Fruit fly (Drosophila melanogaster): Measurements from ENCODE around the gene Miro.

The Miro gene

DNA sequence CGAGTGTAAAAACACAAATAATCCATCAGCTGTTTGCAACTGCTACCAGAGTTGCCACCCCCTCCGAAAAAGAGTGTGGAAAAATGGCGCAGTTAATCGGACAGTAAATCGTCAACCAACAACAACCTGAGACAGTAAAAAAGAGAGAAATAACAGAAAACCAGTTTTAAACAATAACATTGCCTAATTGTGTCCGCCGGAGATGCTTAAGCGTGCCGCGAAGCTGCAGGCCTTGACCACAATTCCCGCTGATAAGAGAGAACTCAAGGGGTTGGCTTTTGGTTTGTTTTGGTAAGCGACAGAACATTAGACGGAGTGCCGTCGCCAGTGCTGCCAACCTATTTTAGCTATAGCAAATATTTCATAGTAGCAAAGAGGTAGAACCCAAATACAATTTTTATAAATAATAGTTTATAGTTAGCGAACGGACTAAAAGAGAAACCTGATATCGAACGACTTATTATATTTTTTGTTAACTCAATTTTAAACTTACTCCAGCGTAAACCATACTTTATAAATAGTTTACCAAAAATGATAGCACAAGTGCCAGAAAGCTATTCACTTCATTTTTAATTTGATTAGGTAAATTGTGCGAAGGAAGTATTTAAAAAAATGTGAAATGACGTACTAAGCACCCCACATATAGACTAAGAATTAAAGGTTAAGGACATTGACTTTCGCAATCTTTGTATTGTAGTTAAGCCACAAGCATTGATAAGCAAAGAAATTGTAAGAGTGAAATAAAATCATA, 12.2 kb upstream of the Miro start, which contains the start of the genes Atg6 and Pisd (continued):
- TF ChIP-seq Ssrp (tag; optimal IDR thresholded peaks at IDR 0.05) (no peak), Xrp1 (GFP tag; IDR thresholded peaks at IDR 0.05) (peak; percentile 46; the same call in 1 of the 2 replicates), CG6791 (GFP tag; IDR thresholded peaks at IDR 0.05; ENCODE audit: partially characterized antibody) (no peak), CG11723 (GFP tag; optimal IDR thresholded peaks at IDR 0.05) (no peak), sim (GFP tag; IDR thresholded peaks at IDR 0.05) (no peak), Meics (GFP tag; optimal IDR thresholded peaks at IDR 0.05) (no peak), ranshi (GFP tag; IDR thresholded peaks at IDR 0.05) (0 out of 2 replicates have a peak, but pooled peaks have one; percentile 20), fd96Cb (tag; optimal IDR thresholded peaks at IDR 0.05) (no peak), chn (GFP tag; optimal IDR thresholded peaks at IDR 0.05) (peak; percentile 19), sc (optimal IDR thresholded peaks at IDR 0.05) (no peak), sc (GFP tag; optimal IDR thresholded peaks at IDR 0.05) (no peak), ems (GFP tag; optimal IDR thresholded peaks at IDR 0.05) (no peak), Mes4 (GFP tag; optimal IDR thresholded peaks at IDR 0.05) (no peak), CG11085 (GFP tag; IDR thresholded peaks at IDR 0.05) (no peak), tup (GFP tag; optimal IDR thresholded peaks at IDR 0.05) (no peak), pnt (GFP tag; optimal IDR thresholded peaks at IDR 0.05) (no peak), gsb-n (tag; optimal IDR thresholded peaks at IDR 0.05) (peak; percentile 13), Ravus (GFP tag; IDR thresholded peaks at IDR 0.05) (no peak), CG34376 (GFP tag; optimal IDR thresholded peaks at IDR 0.05) (peak; percentile 89), eyg (GFP tag; optimal IDR thresholded peaks at IDR 0.05) (peak; percentile 16), CG2199 (GFP tag; IDR thresholded peaks at IDR 0.05) (no peak), MESR4 (GFP tag; optimal IDR thresholded peaks at IDR 0.05) (peak; percentile 91), peb (GFP tag; IDR thresholded peaks at IDR 0.05) (no peak), Hr39 (optimal IDR thresholded peaks at IDR 0.05) (no peak), CG8290 (GFP tag; optimal IDR thresholded peaks at IDR 0.05) (no peak), CG8290 (tag; optimal IDR thresholded peaks at IDR 0.05) (peak in 1 of 2 experiments; percentile 45), CG17359 (tag; optimal IDR thresholded peaks at IDR 0.05) (no peak), Scr (GFP tag; IDR thresholded peaks at IDR 0.05; ENCODE audit: partially characterized antibody) (0 out of 2 replicates have a peak, but pooled peaks have one; percentile 35), CG10274 (GFP tag; optimal IDR thresholded peaks at IDR 0.05) (no peak), CG4282 (GFP tag; optimal IDR thresholded peaks at IDR 0.05) (no peak), cato (GFP tag; optimal IDR thresholded peaks at IDR 0.05; ENCODE audit: borderline replicate concordance) (no peak), Taf1 (GFP tag; IDR thresholded peaks at IDR 0.05) (no peak), Doc2 (GFP tag; IDR thresholded peaks at IDR 0.05) (no peak), slou (GFP tag; optimal IDR thresholded peaks at IDR 0.05) (no peak), CG9215 (GFP tag; IDR thresholded peaks at IDR 0.05) (peak; percentile 50; the same call in 1 of the 2 replicates), Hr3 (GFP tag; optimal IDR thresholded peaks at IDR 0.05) (no peak), GATAe (GFP tag; conservative IDR thresholded peaks at IDR 0.05) (no peak), ato (GFP tag; IDR thresholded peaks at IDR 0.05; ENCODE audit: partially characterized antibody) (no peak), Dad (GFP tag; optimal IDR thresholded peaks at IDR 0.05) (no peak), Stat92E (GFP tag; optimal IDR thresholded peaks at IDR 0.05) (no peak), CG31388 (GFP tag; optimal IDR thresholded peaks at IDR 0.05) (no peak), CG8944 (GFP tag; optimal IDR thresholded peaks at IDR 0.05) (no peak), CG31441 (GFP tag; IDR thresholded peaks at IDR 0.05) (no peak; the same call in 1 of the 2 replicates), dysf (GFP tag; IDR thresholded peaks at IDR 0.05) (no peak), CG11456 (GFP tag; IDR thresholded peaks at IDR 0.05) (no peak), CG18599 (GFP tag; optimal IDR thresholded peaks at IDR 0.05) (peak; percentile 62), chm (GFP tag; IDR thresholded peaks at IDR 0.05) (peak; percentile 67; the same call in 1 of the 2 replicates), Lim3 (GFP tag; IDR thresholded peaks at IDR 0.05) (no peak), CG12299 (tag; optimal IDR thresholded peaks at IDR 0.05) (peak; percentile 5), vvl (GFP tag; IDR thresholded peaks at IDR 0.05) (peak; percentile 66; the same call in 1 of the 2 replicates)

Measured in whole organism, embryonic.